Worm (Caenorhabditis elegans) whole organism, L4 larva: ENCODE data around the gene ref-2.

Experiments
- F49E8.2 ChIP-seq: sonication (generic microtip); optimal IDR thresholded peaks from 2 replicates; lab custom pipeline; 2016; ENCODE audit warnings: missing compliant biosample characterization, mild to moderate bottlenecking, missing genetic modification characterization, borderline replicate concordance
- daf-19 ChIP-seq: fragments of 200-800 bp; sonication (Bioruptor generic); conservative IDR thresholded peaks from 2 replicates; pipeline ENCODE4 v1.3.6; 2022; ENCODE audit warnings: missing genetic modification characterization, missing compliant biosample characterization
- dpl-1 ChIP-seq: fragments of 150-350 bp; optimal IDR thresholded peaks from 2 replicates; lab custom pipeline; 2014; ENCODE audit warnings: missing biosample characterization, missing genetic modification reagents, missing genetic modification characterization
- hmg-1.1 ChIP-seq: fragments of 200-800 bp; sonication (Bioruptor generic); IDR thresholded peaks from 2 replicates; pipeline ENCODE4 v1.3.6; 2022; ENCODE audit warnings: missing genetic modification reagents, missing genetic modification characterization, missing compliant biosample characterization
- mxl-3 ChIP-seq: fragments of 200-800 bp; sonication (Bioruptor generic); optimal IDR thresholded peaks from 2 replicates; lab custom pipeline; 2018; ENCODE audit warnings: mild to moderate bottlenecking, missing genetic modification characterization, missing compliant biosample characterization
- nhr-28 ChIP-seq: fragments of 150-350 bp; optimal IDR thresholded peaks from 2 replicates; lab custom pipeline; 2014; ENCODE audit warnings: missing biosample characterization, missing genetic modification characterization
- pqm-1 ChIP-seq: sonication (generic microtip); optimal IDR thresholded peaks from 2 replicates; lab custom pipeline; 2017; ENCODE audit warnings: missing biosample characterization, missing genetic modification characterization
- zfp-3 ChIP-seq: fragments of 200-800 bp; sonication (Bioruptor generic); conservative IDR thresholded peaks from 2 replicates; pipeline ENCODE4 v1.3.6; 2022; ENCODE audit warnings: missing genetic modification reagents, missing genetic modification characterization, missing compliant biosample characterization

Gene ref-2

DNA sequence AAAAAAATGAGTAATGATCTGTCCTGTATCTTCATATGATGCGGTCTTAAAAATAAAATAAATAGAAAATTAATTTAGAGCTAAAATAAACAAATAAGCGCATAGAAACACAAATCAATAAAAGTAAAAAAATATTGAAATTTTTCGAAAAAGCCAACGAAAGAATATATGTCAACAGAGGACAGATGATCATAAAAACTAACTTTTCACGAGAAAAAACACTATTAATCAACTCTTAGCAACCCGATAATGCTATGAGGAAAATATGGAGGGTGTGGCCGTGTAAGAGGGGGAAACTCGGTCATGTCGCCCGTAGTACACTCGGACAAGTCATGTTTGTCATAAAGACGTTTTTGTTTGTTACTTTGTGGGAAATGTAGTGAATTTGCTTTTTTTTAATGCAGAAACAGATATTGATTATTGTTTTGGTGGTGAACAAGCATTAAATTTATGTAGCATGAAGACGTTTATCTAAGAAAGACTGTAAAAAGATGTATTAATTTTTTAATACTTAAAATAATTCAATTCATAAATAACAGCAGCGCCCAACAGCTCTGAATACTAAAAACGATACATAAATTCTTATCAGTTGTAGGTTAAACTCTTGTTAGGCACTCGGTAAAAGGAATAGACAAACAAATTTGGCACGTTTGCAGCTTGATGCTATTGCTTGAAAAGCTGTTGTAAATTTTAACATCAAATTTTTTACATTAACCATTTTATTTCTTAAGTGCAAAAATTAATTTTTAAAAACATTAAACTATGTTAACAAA is 54.4 kb downstream of the ref-2 start, which contains the start of gene adm-4 (continued):
- TF ChIP-seq daf-19 (GFP tag; lab: Robert Waterston, UW) (no peak), pqm-1 (tag; lab: Kevin White, UChicago) (no peak), mxl-3 (GFP tag; lab: Kevin White, UChicago) (no peak), zfp-3 (no peak), F49E8.2 (tag; lab: Kevin White, UChicago) (no peak), hmg-1.1 (GFP tag; lab: Robert Waterston, UW) (0 out of 2 replicates have a peak, but pooled peaks have one; percentile 25), dpl-1 (GFP tag; lab: Kevin White, UChicago) (peak; percentile 15), nhr-28 (peak; percentile 15)
